Worm (Caenorhabditis elegans): ENCODE measurements around the gene C32B5.7.

Gene C32B5.7

ce11 chrII:940779-941178 lies 19.5 kb upstream of the C32B5.7 start, which contains the start of gene fbxc-36:
fbxc-36 (plus strand) TSS chrII:940983.
- TF ChIP-seq nhr-77 (tag; optimal IDR thresholded peaks at IDR 0.05) (no peak), lsy-2 (tag; optimal IDR thresholded peaks at IDR 0.05) (no peak), ama-1 (optimal IDR thresholded peaks at IDR 0.05) (no peak), Y116A8C.19 (tag; optimal IDR thresholded peaks at IDR 0.05; ENCODE audit: borderline replicate concordance) (no peak), elt-3 (tag; optimal IDR thresholded peaks at IDR 0.05) (no peak), fkh-4 (tag; optimal IDR thresholded peaks at IDR 0.05; ENCODE audit: borderline replicate concordance) (no peak), lin-35 (GFP tag; optimal IDR thresholded peaks at IDR 0.05) (peak in 1 of 2 experiments; percentile 42), nhr-76 (tag; optimal IDR thresholded peaks at IDR 0.05) (no peak), mep-1 (tag; optimal IDR thresholded peaks at IDR 0.05) (no peak), egl-13 (tag; optimal IDR thresholded peaks at IDR 0.05) (no peak), nhr-237 (tag; optimal IDR thresholded peaks at IDR 0.05) (no peak), blmp-1 (tag; optimal IDR thresholded peaks at IDR 0.05) (no peak), egl-27 (tag; optimal IDR thresholded peaks at IDR 0.05) (no peak), nhr-85 (tag) (peak; percentile 67), xbp-1 (tag; optimal IDR thresholded peaks at IDR 0.05) (no peak), snu-23 (GFP tag; optimal IDR thresholded peaks at IDR 0.05) (no peak), efl-1 (optimal IDR thresholded peaks at IDR 0.05) (no peak), efl-1 (GFP tag; optimal IDR thresholded peaks at IDR 0.05 in 1 of 2) (peak in 1 of 2 experiments; percentile 86), nhr-90 (tag; optimal IDR thresholded peaks at IDR 0.05; ENCODE audit: poor library complexity) (no peak), mdl-1 (tag; optimal IDR thresholded peaks at IDR 0.05) (peak in 1 of 2 experiments; percentile 5), nhr-47 (tag; optimal IDR thresholded peaks at IDR 0.05) (no peak), efl-3 (GFP tag; optimal IDR thresholded peaks at IDR 0.05) (no peak), hlh-17 (GFP tag; optimal IDR thresholded peaks at IDR 0.05; ENCODE audit: borderline replicate concordance) (no peak)

- TF ChIP-seq lin-35 (GFP tag; optimal IDR thresholded peaks at IDR 0.05) (peak in 1 of 2 experiments; percentile 20), dsc-1 (tag; optimal IDR thresholded peaks at IDR 0.05) (no peak), ets-5 (GFP tag; IDR thresholded peaks at IDR 0.05) (no peak), elt-2 (tag; optimal IDR thresholded peaks at IDR 0.05) (peak; percentile 94), egl-13 (tag; optimal IDR thresholded peaks at IDR 0.05) (no peak), C04F5.9 (tag; optimal IDR thresholded peaks at IDR 0.05) (no peak), pqm-1 (tag; optimal IDR thresholded peaks at IDR 0.05) (peak; percentile 15)
Observed at ce11 chrII:943773-944172, 16.6 kb upstream of the C32B5.7 start, which contains the start of gene clec-43. clec-43 (plus strand) TSS chrII:944066.

- no peak for TF ChIP-seq snpc-4 (tag; optimal IDR thresholded peaks at IDR 0.05)
- TF ChIP-seq lir-3 (tag; optimal IDR thresholded peaks at IDR 0.05; ENCODE audit: poor library complexity), result no peak
- TF ChIP-seq egl-13 (tag; optimal IDR thresholded peaks at IDR 0.05), result no peak
- no peak for TF ChIP-seq zag-1 (tag; optimal IDR thresholded peaks at IDR 0.05)
- TF ChIP-seq fkh-8 (tag; optimal IDR thresholded peaks at IDR 0.05), result no peak
- TF ChIP-seq isw-1 (GFP tag; IDR thresholded peaks at IDR 0.05), result no peak
- no peak for TF ChIP-seq nhr-20 (tag; optimal IDR thresholded peaks at IDR 0.05)
- TF ChIP-seq jun-1 (tag; optimal IDR thresholded peaks at IDR 0.05), result no peak
- TF ChIP-seq mab-9 (GFP tag; IDR thresholded peaks at IDR 0.05), result no peak
Observed at ce11 chrII:948091-948490, 12.2 kb upstream of the C32B5.7 start, which contains the start of gene fbxc-32. fbxc-32 (minus strand) TSS chrII:948191.

- no peak for TF ChIP-seq snu-23 (GFP tag; optimal IDR thresholded peaks at IDR 0.05)
- TF ChIP-seq lin-35 (GFP tag; optimal IDR thresholded peaks at IDR 0.05), result peak in 1 of 2 experiments; percentile 2
- peak; percentile 52 for TF ChIP-seq fkh-8 (tag; optimal IDR thresholded peaks at IDR 0.05)
- TF ChIP-seq swsn-7 (tag; optimal IDR thresholded peaks at IDR 0.05), result no peak
- TF ChIP-seq ceh-82 (tag; optimal IDR thresholded peaks at IDR 0.05), result peak in 2 of 3 experiments; percentile 19 to 45
- peak; percentile 19; the same call in 1 of the 2 replicates for TF ChIP-seq isw-1 (GFP tag; IDR thresholded peaks at IDR 0.05)
- TF ChIP-seq sup-37 (GFP tag; optimal IDR thresholded peaks at IDR 0.05), result no peak
- TF ChIP-seq dsc-1 (tag; optimal IDR thresholded peaks at IDR 0.05), result no peak
- peak; percentile 56 for TF ChIP-seq lin-14 (GFP tag; optimal IDR thresholded peaks at IDR 0.05)
- TF ChIP-seq dpl-1 (GFP tag; optimal IDR thresholded peaks at IDR 0.05), result peak in 1 of 3 experiments; percentile 17
- TF ChIP-seq nhr-85 (tag), result no peak
- TF ChIP-seq lir-3 (tag; optimal IDR thresholded peaks at IDR 0.05; ENCODE audit: poor library complexity), result no peak
- TF ChIP-seq efl-3 (GFP tag; optimal IDR thresholded peaks at IDR 0.05), result no peak
- peak; percentile 48 for TF ChIP-seq zip-4 (GFP tag; optimal IDR thresholded peaks at IDR 0.05)
- TF ChIP-seq ztf-4 (tag; optimal IDR thresholded peaks at IDR 0.05), result no peak
- peak; percentile 21 for TF ChIP-seq unc-86 (tag; optimal IDR thresholded peaks at IDR 0.05)
- TF ChIP-seq rnt-1 (tag; optimal IDR thresholded peaks at IDR 0.05), result no peak
- TF ChIP-seq elt-2 (tag; optimal IDR thresholded peaks at IDR 0.05), result no peak
Observed at ce11 chrII:950374-950773, 10.0 kb upstream of the C32B5.7 start.
